Worm (Caenorhabditis elegans) whole organism, L1 larva: ENCODE measurements around the gene mpz-3.

Experiments used
- C16A3.4 ChIP-seq: fragments of 150-350 bp; optimal IDR thresholded peaks from 2 replicates; lab custom pipeline; 2014; ENCODE audit warnings: missing biosample characterization, missing genetic modification characterization
- Y116A8C.19 ChIP-seq: sonication (generic microtip); optimal IDR thresholded peaks from 2 replicates; lab custom pipeline; 2016; ENCODE audit warnings: missing compliant biosample characterization, missing genetic modification characterization, borderline replicate concordance
- alr-1 ChIP-seq: fragments of 200-800 bp; sonication (Bioruptor generic); optimal IDR thresholded peaks from 2 replicates; lab custom pipeline; 2018; ENCODE audit warnings: borderline replicate concordance, mild to moderate bottlenecking, missing genetic modification characterization, missing compliant biosample characterization
- ama-1 ChIP-seq: fragments of 150-350 bp; optimal IDR thresholded peaks from 2 replicates; lab custom pipeline; 2014
- blmp-1 ChIP-seq: fragments of 150-350 bp; optimal IDR thresholded peaks from 2 replicates; lab custom pipeline; 2014; ENCODE audit warnings: missing biosample characterization, missing genetic modification characterization
- ceh-90 ChIP-seq: sonication (generic microtip); optimal IDR thresholded peaks from 2 replicates; lab custom pipeline; 2016; ENCODE audit warnings: missing genetic modification characterization, missing compliant biosample characterization
- efl-1 ChIP-seq, 4 experiments: fragments of 150-350 bp; optimal IDR thresholded peaks in 3 of 4; peaks in 1 of 4; 1 replicate in 1 of 4; 2 replicates in 3 of 4; lab custom pipeline; 2014; ENCODE audit warnings: missing biosample characterization in 2 of 4, missing genetic modification characterization in 2 of 4, missing genetic modification reagents in 2 of 4
- elt-2 ChIP-seq: sonication (generic microtip); optimal IDR thresholded peaks from 2 replicates; lab custom pipeline; 2016; ENCODE audit warnings: missing genetic modification characterization, mild to moderate bottlenecking, inconsistent platforms, missing compliant biosample characterization, missing genetic modification reagents
- elt-3 ChIP-seq, 6 experiments: fragments of 150-350 bp in 1 of 6; sonication (generic microtip); optimal IDR thresholded peaks; 2 replicates each; lab custom pipeline; 2017 to 2018; ENCODE audit warnings: missing biosample characterization in 6 of 6, missing genetic modification characterization in 6 of 6, inconsistent platforms in 1 of 6
- fkh-10 ChIP-seq: sonication (generic microtip); optimal IDR thresholded peaks from 2 replicates; lab custom pipeline; 2017; ENCODE audit warnings: missing biosample characterization, missing genetic modification reagents, missing genetic modification characterization
- fos-1 ChIP-seq: fragments of 150-350 bp; optimal IDR thresholded peaks from 2 replicates; lab custom pipeline; 2014; ENCODE audit warnings: missing biosample characterization, missing genetic modification characterization
- grh-1 ChIP-seq: fragments of 200-800 bp; sonication (Bioruptor generic); IDR thresholded peaks from 2 replicates; pipeline ENCODE4 v1.3.6; 2022; ENCODE audit warnings: missing genetic modification reagents, missing genetic modification characterization, missing compliant biosample characterization
- hlh-17 ChIP-seq: fragments of 200-800 bp; sonication (Bioruptor generic); optimal IDR thresholded peaks from 2 replicates; lab custom pipeline; 2018; ENCODE audit warnings: missing genetic modification characterization, mild to moderate bottlenecking, missing compliant biosample characterization, moderate library complexity, borderline replicate concordance
- irx-1 ChIP-seq: sonication (generic microtip); optimal IDR thresholded peaks from 2 replicates; lab custom pipeline; 2016; ENCODE audit warnings: missing genetic modification characterization, missing compliant biosample characterization
- lin-13 ChIP-seq: fragments of 150-350 bp; optimal IDR thresholded peaks from 2 replicates; lab custom pipeline; 2014; ENCODE audit warnings: missing biosample characterization, missing genetic modification reagents, missing genetic modification characterization
- lin-14 ChIP-seq: fragments of 200-800 bp; sonication (Bioruptor generic); optimal IDR thresholded peaks from 2 replicates; lab custom pipeline; 2018; ENCODE audit warnings: mild to moderate bottlenecking, missing genetic modification characterization, moderate library complexity, missing compliant biosample characterization
- lin-35 ChIP-seq, 2 experiments: fragments of 150-350 bp; optimal IDR thresholded peaks; 2 replicates each; lab custom pipeline; 2014; ENCODE audit warnings: missing biosample characterization in 2 of 2, missing genetic modification characterization in 2 of 2, missing genetic modification reagents in 2 of 2
- lin-39 ChIP-seq: fragments of 150-350 bp; optimal IDR thresholded peaks from 2 replicates; lab custom pipeline; 2014; ENCODE audit warnings: missing biosample characterization, missing genetic modification reagents, missing genetic modification characterization
- lsy-2 ChIP-seq, 2 experiments: fragments of 150-350 bp; optimal IDR thresholded peaks; 2 replicates each; lab custom pipeline; 2014; ENCODE audit warnings: missing biosample characterization in 2 of 2, missing genetic modification characterization in 2 of 2
- mdl-1 ChIP-seq, 2 experiments: fragments of 150-350 bp; optimal IDR thresholded peaks; 2 replicates each; lab custom pipeline; 2014 to 2017; ENCODE audit warnings: missing biosample characterization in 2 of 2, missing genetic modification characterization in 2 of 2, inconsistent platforms in 1 of 2
- mef-2 ChIP-seq: fragments of 150-350 bp; optimal IDR thresholded peaks from 2 replicates; lab custom pipeline; 2014; ENCODE audit warnings: missing biosample characterization, missing genetic modification characterization
- mep-1 ChIP-seq: fragments of 150-350 bp; optimal IDR thresholded peaks from 2 replicates; lab custom pipeline; 2014; ENCODE audit warnings: missing biosample characterization, missing genetic modification characterization
- nhr-11 ChIP-seq: fragments of 150-350 bp; optimal IDR thresholded peaks from 2 replicates; lab custom pipeline; 2014; ENCODE audit warnings: missing biosample characterization, missing genetic modification characterization
- nhr-19 ChIP-seq: fragments of 200-800 bp; sonication (Bioruptor generic); conservative IDR thresholded peaks from 2 replicates; pipeline ENCODE4 v1.3.6; 2022; ENCODE audit warnings: missing genetic modification characterization, missing compliant biosample characterization
- nhr-20 ChIP-seq: sonication (generic microtip); optimal IDR thresholded peaks from 2 replicates; lab custom pipeline; 2016; ENCODE audit warnings: mild to moderate bottlenecking, missing genetic modification characterization, missing compliant biosample characterization
- nhr-28 ChIP-seq: fragments of 150-350 bp; optimal IDR thresholded peaks from 2 replicates; lab custom pipeline; 2014; ENCODE audit warnings: missing biosample characterization, missing genetic modification characterization
- nhr-47 ChIP-seq: sonication (generic microtip); optimal IDR thresholded peaks from 2 replicates; lab custom pipeline; 2016; ENCODE audit warnings: mild to moderate bottlenecking, missing genetic modification characterization, moderate library complexity, missing compliant biosample characterization
- nhr-76 ChIP-seq: sonication (generic microtip); optimal IDR thresholded peaks from 2 replicates; lab custom pipeline; 2017; ENCODE audit warnings: missing biosample characterization, missing genetic modification characterization
- nhr-77 ChIP-seq: fragments of 150-350 bp; optimal IDR thresholded peaks from 2 replicates; lab custom pipeline; 2014; ENCODE audit warnings: missing biosample characterization, missing genetic modification characterization
- nhr-84 ChIP-seq: sonication (generic microtip); optimal IDR thresholded peaks from 2 replicates; lab custom pipeline; 2017; ENCODE audit warnings: missing biosample characterization, missing genetic modification characterization
- nhr-85 ChIP-seq: sonication (generic microtip); peaks from one replicate; lab custom pipeline; 2016; ENCODE audit warnings: missing genetic modification characterization, inconsistent platforms, missing compliant biosample characterization
- pqm-1 ChIP-seq: sonication (generic microtip); optimal IDR thresholded peaks from 3 replicates; lab custom pipeline; 2017; ENCODE audit warnings: missing biosample characterization, missing genetic modification characterization
- rnt-1 ChIP-seq: sonication (generic microtip); optimal IDR thresholded peaks from 2 replicates; lab custom pipeline; 2016; ENCODE audit warnings: mild to moderate bottlenecking, missing genetic modification characterization, moderate library complexity, missing compliant biosample characterization
- skn-1 ChIP-seq: fragments of 150-350 bp; optimal IDR thresholded peaks from 2 replicates; lab custom pipeline; 2014; ENCODE audit warnings: missing biosample characterization, missing genetic modification characterization
- snu-23 ChIP-seq: sonication (generic microtip); optimal IDR thresholded peaks from 2 replicates; lab custom pipeline; 2016; ENCODE audit warnings: missing genetic modification characterization, missing compliant biosample characterization
- sox-4 ChIP-seq: sonication (generic microtip); optimal IDR thresholded peaks from 2 replicates; lab custom pipeline; 2016; ENCODE audit warnings: missing genetic modification characterization, missing compliant biosample characterization
- sptf-1 ChIP-seq: fragments of 150-350 bp; optimal IDR thresholded peaks from 2 replicates; lab custom pipeline; 2014; ENCODE audit warnings: missing biosample characterization, missing genetic modification characterization
- sup-37 ChIP-seq: fragments of 200-800 bp; sonication (Bioruptor generic); optimal IDR thresholded peaks from 2 replicates; lab custom pipeline; 2018; ENCODE audit warnings: mild to moderate bottlenecking, missing genetic modification characterization, missing compliant biosample characterization
- tbx-2 ChIP-seq: sonication (generic microtip); optimal IDR thresholded peaks from 2 replicates; lab custom pipeline; 2016; ENCODE audit warnings: missing genetic modification characterization, missing compliant biosample characterization
- tlp-1 ChIP-seq: fragments of 150-350 bp; optimal IDR thresholded peaks from 2 replicates; lab custom pipeline; 2014; ENCODE audit warnings: missing biosample characterization, missing genetic modification characterization
- unc-130 ChIP-seq: fragments of 150-350 bp; optimal IDR thresholded peaks from 2 replicates; lab custom pipeline; 2017; ENCODE audit warnings: missing biosample characterization, missing genetic modification characterization, inconsistent platforms
- unc-30 ChIP-seq: sonication (generic microtip); optimal IDR thresholded peaks from 2 replicates; lab custom pipeline; 2017; ENCODE audit warnings: missing biosample characterization, missing genetic modification characterization
- unc-86 ChIP-seq: sonication (generic microtip); optimal IDR thresholded peaks from 2 replicates; lab custom pipeline; 2016; ENCODE audit warnings: missing genetic modification characterization, missing compliant biosample characterization
- xbp-1 ChIP-seq: sonication (generic microtip); optimal IDR thresholded peaks from 2 replicates; lab custom pipeline; 2016; ENCODE audit warnings: missing genetic modification characterization, missing compliant biosample characterization

Gene mpz-3

DNA sequence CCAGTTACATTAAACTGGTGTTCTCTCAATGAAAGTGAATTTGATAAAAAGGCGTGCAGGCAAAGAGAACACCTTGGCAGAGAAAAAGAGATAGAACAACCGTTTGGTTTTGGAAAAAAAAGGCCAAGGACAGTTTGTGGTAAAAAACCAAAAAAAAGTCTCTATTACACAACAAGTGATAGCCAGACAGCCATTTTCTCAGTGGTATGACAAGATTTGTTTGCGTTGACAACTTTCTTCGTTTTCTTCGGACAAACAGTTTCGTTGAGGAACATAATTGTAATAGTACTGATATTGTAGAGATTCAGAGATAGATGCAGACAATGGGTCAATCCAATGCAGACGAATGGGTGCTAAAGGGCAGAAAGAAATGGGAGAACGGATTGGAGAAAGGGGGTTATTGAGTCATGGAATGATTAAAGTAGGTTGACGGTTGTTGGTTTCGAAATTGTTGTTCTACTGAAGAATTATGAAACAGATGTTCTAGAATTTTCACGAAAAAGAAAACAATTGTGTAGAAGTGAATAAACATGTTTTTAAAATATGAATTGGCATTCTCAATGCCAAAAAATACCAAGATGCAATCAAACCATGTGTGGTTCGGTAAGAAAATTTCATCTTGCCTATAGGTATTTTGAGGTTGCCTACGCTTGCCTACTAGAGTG lies 2.9 kb downstream of the mpz-3 start:
- TF ChIP-seq ama-1 (lab: Kevin White, UChicago) (peak; percentile 51), sptf-1 (tag; lab: Kevin White, UChicago) (no peak), unc-130 (tag; lab: Kevin White, UChicago) (no peak), blmp-1 (tag; lab: Kevin White, UChicago) (peak; percentile 65), skn-1 (tag; lab: Kevin White, UChicago) (peak; percentile 0), lin-14 (GFP tag; lab: Kevin White, UChicago) (peak; percentile 65), elt-3 (tag; optimal IDR thresholded peaks at IDR 0.05; lab: Kevin White, UChicago) (peak in 1 of 6 experiments; percentile 6), nhr-76 (tag; lab: Kevin White, UChicago) (no peak), nhr-85 (tag; lab: Kevin White, UChicago) (peak; percentile 57)

DNA sequence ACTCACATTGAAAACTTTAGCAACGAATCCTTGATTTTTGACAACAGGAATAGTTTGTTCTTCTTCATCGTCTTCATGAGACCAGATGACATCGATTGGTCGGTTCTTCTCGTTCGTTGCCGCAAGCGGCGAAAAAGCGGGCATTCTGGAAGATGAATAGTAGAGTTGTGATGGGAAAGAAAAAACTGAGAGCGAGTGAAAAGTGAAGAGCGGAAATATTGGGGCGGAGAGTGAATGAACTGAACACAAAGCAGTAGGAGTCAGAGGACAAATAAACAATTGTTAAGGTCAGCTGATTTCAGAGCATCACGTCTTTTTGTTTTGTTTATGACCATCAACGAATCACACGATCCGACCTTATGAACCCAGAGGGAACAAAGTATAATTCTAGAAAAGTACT lies 3.9 kb downstream of the mpz-3 start, which contains the start of gene F18C5.10:
Gene F18C5.10, minus strand, starts transcription at position 145 of the 400 bp plus-strand sequence.
- TF ChIP-seq efl-1 (optimal IDR thresholded peaks at IDR 0.05; lab: Kevin White, UChicago) = no peak
- TF ChIP-seq efl-1 (GFP tag; optimal IDR thresholded peaks at IDR 0.05 in 1 of 2; lab: Kevin White, UChicago) = no peak
- no peak for TF ChIP-seq blmp-1 (tag; lab: Kevin White, UChicago)
- TF ChIP-seq fos-1 = no peak
- no peak for TF ChIP-seq ceh-90
- no peak for TF ChIP-seq pqm-1 (tag; lab: Kevin White, UChicago)
- no peak for TF ChIP-seq Y116A8C.19 (tag; lab: Kevin White, UChicago)
- peak; percentile 11 for TF ChIP-seq snu-23 (GFP tag; lab: Kevin White, UChicago)
- TF ChIP-seq lin-14 (GFP tag; lab: Kevin White, UChicago) = no peak
- TF ChIP-seq nhr-11 (tag; lab: Kevin White, UChicago) = no peak
- peak; percentile 20 for TF ChIP-seq C16A3.4 (tag; lab: Kevin White, UChicago)
- no peak for TF ChIP-seq fkh-10 (GFP tag; lab: Kevin White, UChicago)
- no peak for TF ChIP-seq mef-2
- TF ChIP-seq nhr-20 (tag; lab: Kevin White, UChicago) = no peak
- TF ChIP-seq tlp-1 (tag; lab: Kevin White, UChicago) = no peak
- no peak for TF ChIP-seq unc-30 (tag; lab: Kevin White, UChicago)
- TF ChIP-seq lsy-2 (tag; optimal IDR thresholded peaks at IDR 0.05; lab: Kevin White, UChicago) = peak in 1 of 2 experiments; percentile 26
- TF ChIP-seq xbp-1 = no peak
- no peak for TF ChIP-seq nhr-47 (tag; lab: Kevin White, UChicago)
- TF ChIP-seq unc-86 (tag; lab: Kevin White, UChicago) = no peak
- TF ChIP-seq lin-35 (GFP tag; optimal IDR thresholded peaks at IDR 0.05; lab: Kevin White, UChicago) = peak in 1 of 2 experiments; percentile 44
- no peak for TF ChIP-seq irx-1
- no peak for TF ChIP-seq hlh-17 (GFP tag; lab: Kevin White, UChicago)
- no peak for TF ChIP-seq nhr-28 (tag; lab: Kevin White, UChicago)
- TF ChIP-seq alr-1 (tag; lab: Kevin White, UChicago) = no peak
- TF ChIP-seq rnt-1 (tag; lab: Kevin White, UChicago) = peak; percentile 16
- TF ChIP-seq mep-1 (tag; lab: Kevin White, UChicago) = no peak
- TF ChIP-seq nhr-85 (tag; lab: Kevin White, UChicago) = no peak
- TF ChIP-seq ama-1 (lab: Kevin White, UChicago) = peak; percentile 14
- TF ChIP-seq nhr-19 = peak; percentile 36
- no peak for TF ChIP-seq sup-37 (GFP tag; lab: Kevin White, UChicago)
- TF ChIP-seq lin-39 (tag; lab: Kevin White, UChicago) = no peak
- TF ChIP-seq nhr-84 (tag; lab: Kevin White, UChicago) = no peak
- TF ChIP-seq tbx-2 (tag; lab: Kevin White, UChicago) = no peak
- no peak for TF ChIP-seq grh-1 (GFP tag; lab: Robert Waterston, UW)
- no peak for TF ChIP-seq elt-2 (tag; lab: Kevin White, UChicago)
- no peak for TF ChIP-seq lin-13 (GFP tag; lab: Kevin White, UChicago)
- no peak for TF ChIP-seq nhr-77 (tag; lab: Kevin White, UChicago)
- peak in 1 of 2 experiments; percentile 1 for TF ChIP-seq mdl-1 (tag; optimal IDR thresholded peaks at IDR 0.05; lab: Kevin White, UChicago)
- TF ChIP-seq sox-4 (tag; lab: Kevin White, UChicago) = no peak
- no peak for TF ChIP-seq nhr-76 (tag; lab: Kevin White, UChicago)
